Worm (Caenorhabditis elegans): ENCODE results near the gene spin-1.

DNA sequence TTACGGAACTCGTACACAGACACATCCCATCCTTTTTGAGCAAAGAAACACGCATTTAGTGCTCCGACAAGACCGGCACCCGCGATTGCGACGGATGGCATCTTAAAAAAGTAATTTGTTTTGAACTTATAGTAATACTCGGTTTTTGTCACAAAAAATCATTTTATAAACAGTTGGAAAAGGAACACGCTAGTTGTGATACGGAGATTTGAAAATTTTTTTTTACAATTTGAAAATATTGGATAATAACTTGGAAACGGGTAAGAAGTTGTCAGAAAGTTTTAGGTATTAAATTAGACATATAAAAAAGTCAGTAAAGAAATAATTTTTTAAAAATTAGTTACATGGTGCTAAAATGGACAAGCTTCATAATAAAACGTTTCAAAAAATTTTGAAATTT, 44.4 kb upstream of the spin-1 start, which contains the start of gene kmo-1:
- TF ChIP-seq flt-1 (GFP tag; IDR thresholded peaks at IDR 0.05) (no peak), T22C8.4 (GFP tag; IDR thresholded peaks at IDR 0.05) (no peak), klf-2 (GFP tag; conservative IDR thresholded peaks at IDR 0.05) (no peak), med-1 (GFP tag; optimal IDR thresholded peaks at IDR 0.05; ENCODE audit: insufficient read depth) (no peak), ztf-23 (GFP tag; IDR thresholded peaks at IDR 0.05) (no peak), ztf-29 (GFP tag; IDR thresholded peaks at IDR 0.05) (no peak), cog-1 (tag; optimal IDR thresholded peaks at IDR 0.05) (no peak), ref-1 (GFP tag; conservative IDR thresholded peaks at IDR 0.05) (no peak)
